Worm (Caenorhabditis elegans) whole organism, late embryonic: ENCODE results near the gene F13A7.7.

Experiments
- C38D4.7 ChIP-seq: fragments of 200-800 bp; sonication (Bioruptor generic); optimal IDR thresholded peaks from 2 replicates; lab custom pipeline; 2018; ENCODE audit warnings: mild to moderate bottlenecking, missing genetic modification characterization, moderate library complexity, missing compliant biosample characterization
- F13H6.1 ChIP-seq: sonication (generic microtip); optimal IDR thresholded peaks from 2 replicates; lab custom pipeline; 2016; ENCODE audit warnings: missing genetic modification characterization, missing compliant biosample characterization
- ahr-1 ChIP-seq: sonication (generic microtip); optimal IDR thresholded peaks from 2 replicates; lab custom pipeline; 2016; ENCODE audit warnings: missing genetic modification characterization, missing compliant biosample characterization
- ama-1 ChIP-seq: fragments of 150-350 bp; optimal IDR thresholded peaks from 2 replicates; lab custom pipeline; 2014
- ceh-14 ChIP-seq: sonication (generic microtip); optimal IDR thresholded peaks from 2 replicates; lab custom pipeline; 2016; ENCODE audit warnings: missing genotype, missing genetic modification characterization, missing compliant biosample characterization
- ceh-19 ChIP-seq: fragments of 200-800 bp; sonication (Bioruptor generic); optimal IDR thresholded peaks from 2 replicates; lab custom pipeline; 2018; ENCODE audit warnings: mild to moderate bottlenecking, missing genetic modification characterization, missing compliant biosample characterization
- ceh-2 ChIP-seq: sonication (generic microtip); optimal IDR thresholded peaks from 2 replicates; lab custom pipeline; 2016; ENCODE audit warnings: missing genotype, missing genetic modification characterization, missing compliant biosample characterization
- ceh-31 ChIP-seq: sonication (generic microtip); optimal IDR thresholded peaks from 2 replicates; lab custom pipeline; 2016; ENCODE audit warnings: missing genetic modification characterization, missing compliant biosample characterization
- ceh-34 ChIP-seq: sonication (generic microtip); optimal IDR thresholded peaks from 2 replicates; lab custom pipeline; 2016; ENCODE audit warnings: mild to moderate bottlenecking, missing genetic modification characterization, missing compliant biosample characterization
- ceh-48 ChIP-seq: sonication (generic microtip); optimal IDR thresholded peaks from 2 replicates; lab custom pipeline; 2016; ENCODE audit warnings: missing genetic modification characterization, inconsistent platforms, missing compliant biosample characterization
- ceh-9 ChIP-seq: sonication (generic microtip); optimal IDR thresholded peaks from 2 replicates; lab custom pipeline; 2016; ENCODE audit warnings: mild to moderate bottlenecking, missing genetic modification characterization, inconsistent platforms, missing compliant biosample characterization
- che-1 ChIP-seq: sonication (generic microtip); optimal IDR thresholded peaks from 2 replicates; lab custom pipeline; 2016; ENCODE audit warnings: mild to moderate bottlenecking, missing genetic modification characterization, missing compliant biosample characterization
- dmd-4 ChIP-seq: sonication (generic microtip); optimal IDR thresholded peaks from 2 replicates; lab custom pipeline; 2016; ENCODE audit warnings: borderline replicate concordance, missing genetic modification characterization, missing compliant biosample characterization
- elt-2 ChIP-seq: sonication (generic microtip); optimal IDR thresholded peaks from 2 replicates; lab custom pipeline; 2016; ENCODE audit warnings: missing genetic modification reagents, missing genetic modification characterization, missing compliant biosample characterization
- elt-4 ChIP-seq: sonication (generic microtip); optimal IDR thresholded peaks from 2 replicates; lab custom pipeline; 2016; ENCODE audit warnings: missing genetic modification characterization, missing compliant biosample characterization
- ets-4 ChIP-seq: sonication (generic microtip); optimal IDR thresholded peaks from 2 replicates; lab custom pipeline; 2016; ENCODE audit warnings: missing genetic modification characterization, missing compliant biosample characterization
- fax-1 ChIP-seq: sonication (generic microtip); optimal IDR thresholded peaks from 2 replicates; lab custom pipeline; 2016; ENCODE audit warnings: missing genotype, missing genetic modification characterization, missing compliant biosample characterization
- fkh-10 ChIP-seq: fragments of 150-350 bp; optimal IDR thresholded peaks from 2 replicates; lab custom pipeline; 2014; ENCODE audit warnings: missing biosample characterization, missing genetic modification reagents, missing genetic modification characterization
- fkh-6 ChIP-seq: sonication (generic microtip); optimal IDR thresholded peaks from 2 replicates; lab custom pipeline; 2016; ENCODE audit warnings: missing genetic modification characterization, missing compliant biosample characterization
- gmeb-2 ChIP-seq: sonication (generic microtip); optimal IDR thresholded peaks from 2 replicates; lab custom pipeline; 2016; ENCODE audit warnings: missing genetic modification characterization, inconsistent platforms, missing compliant biosample characterization
- hlh-13 ChIP-seq: fragments of 200-800 bp; sonication (Bioruptor generic); optimal IDR thresholded peaks from 2 replicates; lab custom pipeline; 2018; ENCODE audit warnings: mild to moderate bottlenecking, missing genetic modification characterization, missing compliant biosample characterization
- hlh-30 ChIP-seq: sonication (generic microtip); optimal IDR thresholded peaks from 2 replicates; lab custom pipeline; 2017; ENCODE audit warnings: antibody characterized with exemption, missing genetic modification characterization, missing compliant biosample characterization; ENCODE audit not compliant: insufficient read depth
- hlh-6 ChIP-seq: sonication (generic microtip); optimal IDR thresholded peaks from 2 replicates; lab custom pipeline; 2016; ENCODE audit warnings: missing genotype, missing genetic modification characterization, missing compliant biosample characterization
- madf-2 ChIP-seq: sonication (generic microtip); optimal IDR thresholded peaks from 2 replicates; lab custom pipeline; 2017; ENCODE audit warnings: missing genetic modification characterization, missing compliant biosample characterization
- nfya-1 ChIP-seq: sonication (generic microtip); optimal IDR thresholded peaks from 2 replicates; lab custom pipeline; 2017; ENCODE audit warnings: missing genetic modification characterization, mild to moderate bottlenecking, missing compliant biosample characterization, antibody characterized with exemption, moderate library complexity
- nhr-232 ChIP-seq: sonication (generic microtip); optimal IDR thresholded peaks from 2 replicates; lab custom pipeline; 2016; ENCODE audit warnings: missing genetic modification characterization, missing compliant biosample characterization
- odd-2 ChIP-seq: sonication (generic microtip); optimal IDR thresholded peaks from 2 replicates; lab custom pipeline; 2017; ENCODE audit warnings: antibody characterized with exemption, mild to moderate bottlenecking, missing genetic modification characterization, missing compliant biosample characterization
- pag-3 ChIP-seq: sonication (generic microtip); optimal IDR thresholded peaks from 2 replicates; lab custom pipeline; 2016; ENCODE audit warnings: missing compliant biosample characterization, missing genetic modification characterization, borderline replicate concordance
- pat-9 ChIP-seq: fragments of 200-800 bp; sonication (Bioruptor generic); optimal IDR thresholded peaks from 2 replicates; lab custom pipeline; 2018; ENCODE audit warnings: mild to moderate bottlenecking, missing genetic modification characterization, moderate library complexity, missing compliant biosample characterization
- pqm-1 ChIP-seq: sonication (generic microtip); optimal IDR thresholded peaks from 2 replicates; lab custom pipeline; 2016; ENCODE audit warnings: missing genetic modification characterization, missing compliant biosample characterization
- ref-2 ChIP-seq: sonication (generic microtip); optimal IDR thresholded peaks from 2 replicates; lab custom pipeline; 2016; ENCODE audit warnings: missing genetic modification characterization, missing compliant biosample characterization
- rnt-1 ChIP-seq: sonication (generic microtip); optimal IDR thresholded peaks from 2 replicates; lab custom pipeline; 2016; ENCODE audit warnings: missing genetic modification characterization, missing compliant biosample characterization
- sdc-2 ChIP-seq: sonication (generic microtip); optimal IDR thresholded peaks from 2 replicates; lab custom pipeline; 2016; ENCODE audit warnings: missing genotype, missing genetic modification characterization, missing compliant biosample characterization
- sox-4 ChIP-seq: sonication (generic microtip); optimal IDR thresholded peaks from 2 replicates; lab custom pipeline; 2017; ENCODE audit warnings: mild to moderate bottlenecking, missing genetic modification characterization, inconsistent platforms, missing compliant biosample characterization
- unc-3 ChIP-seq, 2 experiments: fragments of 200-800 bp in 1 of 2; sonication (Bioruptor generic) in 1 of 2; sonication (generic microtip) in 1 of 2; conservative IDR thresholded peaks in 1 of 2; optimal IDR thresholded peaks in 1 of 2; 2 replicates each; pipeline versions ENCODE4 v1.3.6 to Lab custom; 2016 to 2022; ENCODE audit warnings: missing compliant biosample characterization in 2 of 2, missing genetic modification characterization in 2 of 2, missing genetic modification reagents in 1 of 2
- unc-55 ChIP-seq: sonication (generic microtip); optimal IDR thresholded peaks from 2 replicates; lab custom pipeline; 2017; ENCODE audit warnings: missing biosample characterization, missing genetic modification reagents, missing genetic modification characterization
- ztf-16 ChIP-seq: sonication (generic microtip); optimal IDR thresholded peaks from 2 replicates; lab custom pipeline; 2017; ENCODE audit warnings: missing genetic modification characterization, missing compliant biosample characterization

Gene F13A7.7

DNA sequence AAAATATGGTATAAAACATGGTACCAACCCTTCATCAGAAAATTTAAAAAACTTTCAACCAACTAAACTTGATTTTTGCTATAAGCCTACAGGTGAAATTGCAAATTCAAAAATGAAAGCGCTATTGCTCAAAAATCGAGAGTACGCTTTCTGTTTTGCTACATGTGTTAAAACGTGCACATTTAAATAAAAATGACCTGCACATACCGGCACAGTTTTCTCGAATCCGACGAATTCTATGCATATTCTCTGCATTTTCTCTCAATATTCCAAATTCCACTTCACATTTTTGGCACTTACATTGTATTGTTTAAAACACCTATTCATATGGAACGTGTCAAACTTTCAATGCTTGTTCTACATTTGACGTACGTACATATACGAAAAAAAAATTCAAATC is 26.9 kb upstream of the F13A7.7 start, which contains the start of gene srh-145:
TSS of gene srh-145 (plus strand) at position 193 of the 400 bp plus-strand sequence.
- no peak for TF ChIP-seq ahr-1 (tag; lab: Kevin White, UChicago)
- TF ChIP-seq madf-2 (tag; lab: Kevin White, UChicago) = no peak
- TF ChIP-seq elt-4 = no peak
- no peak for TF ChIP-seq elt-2 (tag; lab: Kevin White, UChicago)
- TF ChIP-seq rnt-1 (tag; lab: Kevin White, UChicago) = no peak
- no peak for TF ChIP-seq fax-1 (tag; lab: Kevin White, UChicago)
- TF ChIP-seq ets-4 (tag; lab: Kevin White, UChicago) = no peak
- no peak for TF ChIP-seq unc-3 (GFP tag; conservative IDR thresholded peaks at IDR 0.05; lab: Robert Waterston, UW)
- no peak for TF ChIP-seq unc-3 (tag; optimal IDR thresholded peaks at IDR 0.05; lab: Kevin White, UChicago)

DNA sequence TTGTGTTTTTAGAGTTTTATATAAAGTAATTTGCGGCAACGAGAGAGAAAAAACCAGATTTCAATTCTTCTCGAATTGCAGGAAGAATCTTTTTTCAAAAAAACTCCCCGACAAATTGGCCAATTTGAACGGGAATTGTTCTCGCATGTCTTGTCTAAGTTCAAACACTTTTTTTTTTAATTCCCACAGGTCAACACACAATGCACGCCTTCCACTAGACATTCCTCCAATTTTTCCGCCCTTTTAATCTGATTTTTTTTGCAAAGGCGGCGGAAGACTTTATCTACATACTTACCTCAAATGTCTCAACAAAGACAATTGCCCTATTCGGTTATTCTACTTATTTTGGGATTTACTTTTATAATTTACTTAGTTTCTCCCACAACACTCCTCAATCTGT is 24.0 kb upstream of the F13A7.7 start, which contains the start of gene F26D2.3:
TSS of gene F26D2.3 (plus strand) at position 301 of the 400 bp plus-strand sequence.
- TF ChIP-seq ets-4 (tag; lab: Kevin White, UChicago) (no peak), hlh-30 (no peak), ref-2 (no peak), F13H6.1 (tag; lab: Kevin White, UChicago) (no peak)
- TF ChIP-seq, all 69 proteins: peak for 0

DNA sequence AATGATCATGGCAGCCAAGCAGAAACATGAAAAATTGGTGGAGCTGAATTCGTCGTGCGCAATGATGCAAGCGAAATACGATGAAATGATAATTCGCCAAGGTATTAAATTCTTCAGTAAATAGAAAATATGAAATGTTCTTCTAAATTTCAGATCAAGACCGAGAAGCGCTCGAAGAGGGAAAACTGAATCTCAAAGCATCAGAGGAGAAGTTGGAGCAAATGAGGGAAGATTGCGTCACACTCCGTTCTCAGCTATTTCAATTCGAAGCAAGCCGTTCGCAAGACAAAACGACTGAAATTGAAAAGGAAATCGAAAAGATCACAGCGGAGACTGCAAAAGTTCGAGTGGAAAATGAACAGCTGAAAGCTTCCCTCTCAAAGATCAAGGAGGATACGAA is 22.7 kb upstream of the F13A7.7 start:
- no peak for TF ChIP-seq sdc-2 (tag; lab: Kevin White, UChicago)
- TF ChIP-seq odd-2 (tag; lab: Kevin White, UChicago) = no peak
- no peak for TF ChIP-seq dmd-4 (tag; lab: Kevin White, UChicago)
- no peak for TF ChIP-seq ama-1
- no peak for TF ChIP-seq sox-4 (tag; lab: Kevin White, UChicago)
- TF ChIP-seq pag-3 (tag; lab: Kevin White, UChicago) = no peak
- TF ChIP-seq elt-4 = no peak
- TF ChIP-seq gmeb-2 = no peak
- TF ChIP-seq ceh-48 = no peak

DNA sequence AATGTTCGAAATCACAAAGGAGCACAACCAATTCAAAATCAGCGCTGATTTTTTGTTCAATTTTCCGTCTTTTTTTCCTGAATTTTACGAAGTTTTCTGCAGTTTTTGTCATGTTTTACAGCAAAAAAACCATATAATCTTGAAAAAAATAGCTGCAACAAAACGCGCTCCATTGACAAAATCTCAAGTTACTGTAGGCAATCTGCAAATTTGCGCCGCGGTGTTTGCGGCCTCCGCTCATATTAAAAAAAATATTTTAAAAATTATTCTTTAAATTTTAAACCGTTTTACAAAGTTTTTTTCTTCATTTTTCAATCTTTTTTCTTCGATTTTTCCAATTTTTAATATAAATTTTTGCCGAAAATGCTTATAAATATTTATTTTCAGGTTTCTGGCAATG is 21.7 kb upstream of the F13A7.7 start:
- TF ChIP-seq fkh-10 (GFP tag; lab: Kevin White, UChicago) (no peak), hlh-6 (no peak), ceh-9 (tag; lab: Kevin White, UChicago) (no peak), ceh-2 (tag; lab: Kevin White, UChicago) (no peak), ceh-14 (tag; lab: Kevin White, UChicago) (no peak), ztf-16 (no peak), pqm-1 (no peak), C38D4.7 (GFP tag; lab: Kevin White, UChicago) (no peak), unc-55 (GFP tag; lab: Kevin White, UChicago) (no peak), ceh-31 (tag; lab: Kevin White, UChicago) (no peak), ceh-34 (tag; lab: Kevin White, UChicago) (no peak), nhr-232 (tag; lab: Kevin White, UChicago) (no peak), che-1 (no peak)
- TF ChIP-seq, all 69 proteins: peak for 0

DNA sequence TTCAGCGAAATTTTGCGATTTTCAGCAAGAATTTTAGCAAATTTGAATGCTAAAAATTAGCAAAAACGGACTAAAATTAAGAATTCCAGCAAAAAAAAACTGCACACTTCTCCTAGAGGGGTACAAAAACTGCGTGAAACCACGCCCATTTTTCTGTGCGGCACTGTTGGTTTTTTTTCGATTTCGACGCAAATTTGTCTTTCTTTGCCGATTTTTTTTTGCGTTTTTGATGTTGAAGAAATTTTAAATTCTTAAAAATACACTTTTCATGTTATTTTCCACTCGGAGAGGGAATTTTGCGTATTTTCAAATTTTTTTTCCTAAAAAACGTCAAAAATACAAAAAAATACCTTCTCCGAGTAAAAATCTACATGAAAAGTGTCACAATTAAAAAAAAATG is 20.3 kb upstream of the F13A7.7 start, which contains the start of gene syp-1:
TSS of gene syp-1 (plus strand) at position 301 of the 400 bp plus-strand sequence.
- TF ChIP-seq pat-9 (tag; lab: Kevin White, UChicago) (no peak), ceh-19 (GFP tag; lab: Kevin White, UChicago) (no peak), dmd-4 (tag; lab: Kevin White, UChicago) (no peak), ama-1 (no peak), fkh-6 (tag; lab: Kevin White, UChicago) (no peak), nhr-232 (tag; lab: Kevin White, UChicago) (no peak), ceh-2 (tag; lab: Kevin White, UChicago) (no peak), ceh-31 (tag; lab: Kevin White, UChicago) (no peak), nfya-1 (tag; lab: Kevin White, UChicago) (no peak), hlh-13 (GFP tag; lab: Kevin White, UChicago) (no peak)
